Worm (Caenorhabditis elegans) whole organism, young adult: ENCODE data around the gene thoc-7.
"Not testable (repeated sequence)": the region's sequence is repeated elsewhere in the genome, so short reads cannot be mapped to it uniquely, and the experiment has no call there.

ENCODE experiments used
- D2030.7 ChIP-seq: fragments of 200-800 bp; sonication (Bioruptor generic); IDR thresholded peaks from 2 replicates; pipeline ENCODE4 v1.3.6; 2022; ENCODE audit warnings: missing genetic modification reagents, missing genetic modification characterization, missing compliant biosample characterization
- F22D6.2 ChIP-seq: sonication (generic microtip); optimal IDR thresholded peaks from 2 replicates; lab custom pipeline; 2016; ENCODE audit warnings: mild to moderate bottlenecking, missing genetic modification characterization, missing compliant biosample characterization
- F33H1.4 ChIP-seq: fragments of 200-800 bp; sonication (Bioruptor generic); IDR thresholded peaks from 2 replicates; pipeline ENCODE4 v1.3.6; 2022; ENCODE audit warnings: missing genetic modification reagents, missing genetic modification characterization, missing compliant biosample characterization
- K12H6.12 ChIP-seq: fragments of 200-800 bp; sonication (Bioruptor generic); optimal IDR thresholded peaks from 2 replicates; lab custom pipeline; 2018; ENCODE audit warnings: mild to moderate bottlenecking, missing genetic modification characterization, missing compliant biosample characterization
- T26A5.8 ChIP-seq: sonication (generic microtip); optimal IDR thresholded peaks from 2 replicates; lab custom pipeline; 2016; ENCODE audit warnings: missing genetic modification characterization, missing compliant biosample characterization
- Y79H2A.3 ChIP-seq: fragments of 200-800 bp; sonication (Bioruptor generic); conservative IDR thresholded peaks from 2 replicates; pipeline ENCODE4 v1.3.6; 2022; ENCODE audit warnings: missing genetic modification reagents, missing genetic modification characterization, missing compliant biosample characterization
- ZK185.1 ChIP-seq: sonication (generic microtip); optimal IDR thresholded peaks from 2 replicates; lab custom pipeline; 2016; ENCODE audit warnings: mild to moderate bottlenecking, missing genetic modification characterization, missing compliant biosample characterization; ENCODE audit not compliant: poor library complexity, severe bottlenecking
- akir-1 ChIP-seq: fragments of 200-800 bp; sonication (Bioruptor generic); optimal IDR thresholded peaks from 2 replicates; lab custom pipeline; 2018; ENCODE audit warnings: mild to moderate bottlenecking, missing genetic modification characterization, moderate library complexity, missing compliant biosample characterization
- ama-1 ChIP-seq, 3 experiments: fragments of 150-350 bp in 1 of 3; sonication (generic microtip) in 2 of 3; optimal IDR thresholded peaks; 2 replicates each; lab custom pipeline; 2014 to 2018; ENCODE audit warnings: missing biosample characterization in 2 of 3, missing genetic modification characterization in 2 of 3, missing genetic modification reagents in 2 of 3
- aptf-3 ChIP-seq: fragments of 200-800 bp; sonication (Bioruptor generic); IDR thresholded peaks from 2 replicates; pipeline ENCODE4 v1.3.6; 2022; ENCODE audit warnings: missing genetic modification characterization, missing compliant biosample characterization
- athp-1 ChIP-seq: sonication (generic microtip); optimal IDR thresholded peaks from 2 replicates; lab custom pipeline; 2017; ENCODE audit warnings: mild to moderate bottlenecking, missing genetic modification characterization, missing compliant biosample characterization
- attf-6 ChIP-seq: fragments of 200-800 bp; sonication (Bioruptor generic); IDR thresholded peaks from 2 replicates; pipeline ENCODE4 v1.3.6; 2022; ENCODE audit warnings: missing genetic modification reagents, missing genetic modification characterization, missing compliant biosample characterization
- ceh-100 ChIP-seq: fragments of 200-800 bp; sonication (Bioruptor generic); IDR thresholded peaks from 2 replicates; pipeline ENCODE4 v1.3.6; 2022; ENCODE audit warnings: missing genetic modification reagents, missing genetic modification characterization, missing compliant biosample characterization
- ceh-40 ChIP-seq: fragments of 200-800 bp; sonication (Bioruptor generic); IDR thresholded peaks from 2 replicates; pipeline ENCODE4 v1.3.6; 2022; ENCODE audit warnings: missing genetic modification characterization, missing compliant biosample characterization
- die-1 ChIP-seq: sonication (generic microtip); optimal IDR thresholded peaks from 2 replicates; lab custom pipeline; 2016; ENCODE audit warnings: missing genotype, mild to moderate bottlenecking, missing genetic modification characterization, missing compliant biosample characterization
- dox-1 ChIP-seq: fragments of 200-800 bp; sonication (Bioruptor generic); IDR thresholded peaks from 2 replicates; pipeline ENCODE4 v1.3.6; 2022; ENCODE audit warnings: missing genetic modification reagents, missing genetic modification characterization, missing compliant biosample characterization
- dpff-1 ChIP-seq: sonication (generic microtip); optimal IDR thresholded peaks from 2 replicates; lab custom pipeline; 2017; ENCODE audit warnings: mild to moderate bottlenecking, missing genetic modification characterization, missing compliant biosample characterization
- egrh-3 ChIP-seq: fragments of 200-800 bp; sonication (Bioruptor generic); IDR thresholded peaks from 2 replicates; pipeline ENCODE4 v1.3.6; 2022; ENCODE audit warnings: missing genetic modification reagents, missing genetic modification characterization, missing compliant biosample characterization
- ekl-4 ChIP-seq: fragments of 200-800 bp; sonication (Bioruptor generic); IDR thresholded peaks from 2 replicates; pipeline ENCODE4 v1.3.6; 2022; ENCODE audit warnings: missing genetic modification reagents, missing genetic modification characterization, missing compliant biosample characterization
- ets-4 ChIP-seq: fragments of 200-800 bp; sonication (Bioruptor generic); optimal IDR thresholded peaks from 2 replicates; lab custom pipeline; 2018; ENCODE audit warnings: mild to moderate bottlenecking, missing genetic modification characterization, missing compliant biosample characterization
- fkh-3 ChIP-seq: sonication (generic microtip); optimal IDR thresholded peaks from 2 replicates; lab custom pipeline; 2016; ENCODE audit warnings: mild to moderate bottlenecking, missing genetic modification characterization, missing compliant biosample characterization
- hmg-1.2 ChIP-seq: fragments of 200-800 bp; sonication (Bioruptor generic); IDR thresholded peaks from 2 replicates; pipeline ENCODE4 v1.3.6; 2022; ENCODE audit warnings: missing genetic modification reagents, missing genetic modification characterization, missing compliant biosample characterization
- hrde-1 ChIP-seq: sonication (generic microtip); optimal IDR thresholded peaks from 2 replicates; lab custom pipeline; 2016; ENCODE audit warnings: missing genetic modification characterization, mild to moderate bottlenecking, missing compliant biosample characterization, moderate library complexity, missing genotype, missing genetic modification reagents, borderline replicate concordance
- hsf-1 ChIP-seq: fragments of 200-800 bp; sonication (Bioruptor generic); IDR thresholded peaks from 2 replicates; pipeline ENCODE4 v1.3.6; 2022; ENCODE audit warnings: missing genetic modification reagents, missing genetic modification characterization, missing compliant biosample characterization
- let-526 ChIP-seq: fragments of 200-800 bp; sonication (Bioruptor generic); IDR thresholded peaks from 2 replicates; pipeline ENCODE4 v1.3.6; 2022; ENCODE audit warnings: missing genetic modification reagents, missing genetic modification characterization, missing compliant biosample characterization
- lsl-1 ChIP-seq: fragments of 200-800 bp; sonication (Bioruptor generic); optimal IDR thresholded peaks from 2 replicates; lab custom pipeline; 2018; ENCODE audit warnings: mild to moderate bottlenecking, missing genetic modification characterization, moderate library complexity, missing compliant biosample characterization
- madf-8 ChIP-seq: fragments of 200-800 bp; sonication (Bioruptor generic); conservative IDR thresholded peaks from 2 replicates; pipeline ENCODE4 v1.3.6; 2022; ENCODE audit warnings: missing genetic modification reagents, missing genetic modification characterization, missing compliant biosample characterization
- mxl-1 ChIP-seq: sonication (generic microtip); optimal IDR thresholded peaks from 2 replicates; lab custom pipeline; 2016; ENCODE audit warnings: missing genetic modification characterization, missing compliant biosample characterization
- nfyb-1 ChIP-seq: fragments of 200-800 bp; sonication (Bioruptor generic); IDR thresholded peaks from 2 replicates; pipeline ENCODE4 v1.3.6; 2022; ENCODE audit warnings: missing genetic modification reagents, missing genetic modification characterization, missing compliant biosample characterization
- pha-4 ChIP-seq: fragments of 150-350 bp; sonication (generic microtip); optimal IDR thresholded peaks from 2 replicates; lab custom pipeline; 2014; ENCODE audit warnings: missing biosample characterization, missing genetic modification reagents, missing genetic modification characterization
- rcor-1 ChIP-seq: fragments of 200-800 bp; sonication (Bioruptor generic); IDR thresholded peaks from 2 replicates; pipeline ENCODE4 v1.3.6; 2022; ENCODE audit warnings: missing genetic modification reagents, missing genetic modification characterization, missing compliant biosample characterization
- repo-1 ChIP-seq: sonication (generic microtip); optimal IDR thresholded peaks from 2 replicates; lab custom pipeline; 2017; ENCODE audit warnings: mild to moderate bottlenecking, missing genetic modification characterization, missing compliant biosample characterization
- rpc-1 ChIP-seq, 2 experiments: fragments of 150-350 bp in 1 of 2; sonication (generic microtip) in 1 of 2; optimal IDR thresholded peaks; 2 replicates each; lab custom pipeline; 2014 to 2018; ENCODE audit warnings: missing biosample characterization in 1 of 2, missing genetic modification characterization in 1 of 2, missing genetic modification reagents in 1 of 2, missing genotype in 1 of 2
- snpc-1.1 ChIP-seq: sonication (generic microtip); optimal IDR thresholded peaks from 2 replicates; lab custom pipeline; 2017; ENCODE audit warnings: missing genetic modification characterization, mild to moderate bottlenecking, missing compliant biosample characterization, antibody characterized with exemption, moderate library complexity, missing genotype, missing genetic modification reagents; ENCODE audit not compliant: insufficient read depth
- snpc-1.3 ChIP-seq: sonication (generic microtip); optimal IDR thresholded peaks from 2 replicates; lab custom pipeline; 2017; ENCODE audit warnings: missing genetic modification characterization, mild to moderate bottlenecking, missing compliant biosample characterization, antibody characterized with exemption, moderate library complexity, missing genotype, missing genetic modification reagents; ENCODE audit not compliant: insufficient read depth
- snpc-4 ChIP-seq, 5 experiments: fragments of 150-350 bp in 1 of 5; sonication (generic microtip) in 4 of 5; optimal IDR thresholded peaks; 2 replicates each; lab custom pipeline; 2014 to 2018; ENCODE audit warnings: missing genetic modification characterization in 5 of 5, missing biosample characterization in 3 of 5, antibody characterized with exemption in 2 of 5, mild to moderate bottlenecking in 2 of 5, missing compliant biosample characterization in 2 of 5, missing genotype in 2 of 5, moderate library complexity in 2 of 5, missing genetic modification reagents in 1 of 5
- tbp1 ChIP-seq: fragments of 200-800 bp; sonication (Bioruptor generic); optimal IDR thresholded peaks from 2 replicates; lab custom pipeline; 2018; ENCODE audit warnings: mild to moderate bottlenecking, missing genetic modification characterization, missing compliant biosample characterization
- tlf-1 ChIP-seq: fragments of 200-800 bp; sonication (Bioruptor generic); optimal IDR thresholded peaks from 2 replicates; lab custom pipeline; 2018; ENCODE audit warnings: mild to moderate bottlenecking, missing genetic modification characterization, missing compliant biosample characterization
- xnd-1 ChIP-seq: sonication (generic microtip); optimal IDR thresholded peaks from 2 replicates; lab custom pipeline; 2016; ENCODE audit warnings: missing genotype, missing genetic modification reagents, missing genetic modification characterization, missing compliant biosample characterization
- zim-3 ChIP-seq: sonication (generic microtip); optimal IDR thresholded peaks from 2 replicates; lab custom pipeline; 2017; ENCODE audit warnings: mild to moderate bottlenecking, missing genetic modification characterization, moderate library complexity, missing compliant biosample characterization
- ztf-26 ChIP-seq: sonication (generic microtip); optimal IDR thresholded peaks from 2 replicates; lab custom pipeline; 2017; ENCODE audit warnings: missing genetic modification characterization, missing compliant biosample characterization
- ztf-3 ChIP-seq: fragments of 200-800 bp; sonication (Bioruptor generic); optimal IDR thresholded peaks from 2 replicates; lab custom pipeline; 2018; ENCODE audit warnings: mild to moderate bottlenecking, missing genetic modification characterization, missing compliant biosample characterization

thoc-7 gene

ce11 chrIV:13862003-13862402 lies 20.5 kb upstream of the thoc-7 start:
- 0 out of 2 replicates have a peak, but pooled peaks have one; percentile 29 for TF ChIP-seq rcor-1
- TF ChIP-seq egrh-3 (GFP tag; lab: Robert Waterston, UW) = 0 out of 2 replicates have a peak, but pooled peaks have one; percentile 28
- TF ChIP-seq ekl-4 = peak; percentile 57; the same call in 1 of the 2 replicates
- peak; percentile 93; the same call in 1 of the 2 replicates for TF ChIP-seq dox-1
- TF ChIP-seq hsf-1 (GFP tag; lab: Robert Waterston, UW) = peak; percentile 99
- peak; percentile 32; the same call in 1 of the 2 replicates for TF ChIP-seq nfyb-1 (GFP tag; lab: Robert Waterston, UW)
- TF ChIP-seq snpc-4 (GFP tag; optimal IDR thresholded peaks at IDR 0.05; lab: Kevin White, UChicago) = not testable (repeated sequence)
- peak in 1 of 4 experiments; percentile 47 for TF ChIP-seq snpc-4 (tag; optimal IDR thresholded peaks at IDR 0.05; lab: Kevin White, UChicago)
- TF ChIP-seq ceh-100 = peak; percentile 45; the same call in 1 of the 2 replicates
- TF ChIP-seq attf-6 (GFP tag; lab: Robert Waterston, UW) = peak; percentile 44; the same call in 1 of the 2 replicates
- 0 out of 2 replicates have a peak, but pooled peaks have one; percentile 58 for TF ChIP-seq ceh-40 (GFP tag; lab: Robert Waterston, UW)
- TF ChIP-seq Y79H2A.3 (GFP tag; lab: Robert Waterston, UW) = 0 out of 2 replicates have a peak, but pooled peaks have one; percentile 12

ce11 chrIV:13865172-13865571 lies 17.4 kb upstream of the thoc-7 start, which contains the start of gene vamp-8:
vamp-8 (minus strand) TSS chrIV:13865196.
- TF ChIP-seq dox-1 (no peak), pha-4 (peak; percentile 19)

ce11 chrIV:13866754-13867153 lies 15.8 kb upstream of the thoc-7 start, which contains the start of gene B0513.90:
B0513.90 (plus strand) TSS chrIV:13867054.
- TF ChIP-seq ZK185.1 (tag; lab: Kevin White, UChicago) = no peak
- no peak for TF ChIP-seq tlf-1
- no peak for TF ChIP-seq F33H1.4 (GFP tag; lab: Robert Waterston, UW)
- TF ChIP-seq athp-1 = no peak
- TF ChIP-seq snpc-1.3 (tag; lab: Kevin White, UChicago) = no peak
- no peak for TF ChIP-seq T26A5.8 (tag; lab: Kevin White, UChicago)
- TF ChIP-seq K12H6.12 (tag; lab: Kevin White, UChicago) = no peak
- no peak for TF ChIP-seq fkh-3
- no peak for TF ChIP-seq repo-1 (tag; lab: Kevin White, UChicago)
- no peak for TF ChIP-seq D2030.7
- no peak for TF ChIP-seq hmg-1.2 (GFP tag; lab: Robert Waterston, UW)
- no peak for TF ChIP-seq hrde-1 (tag; lab: Kevin White, UChicago)
- TF ChIP-seq ztf-3 (GFP tag; lab: Kevin White, UChicago) = no peak
- no peak for TF ChIP-seq akir-1 (GFP tag; lab: Kevin White, UChicago)

ce11 chrIV:13870085-13870484 lies 12.4 kb upstream of the thoc-7 start:
- no peak for TF ChIP-seq aptf-3
- peak; percentile 7 for TF ChIP-seq zim-3 (tag; lab: Kevin White, UChicago)
- no peak for TF ChIP-seq dpff-1
- TF ChIP-seq let-526 (GFP tag; lab: Robert Waterston, UW) = no peak
- TF ChIP-seq D2030.7 = peak; percentile 53; the same call in 1 of the 2 replicates
- no peak for TF ChIP-seq fkh-3
- TF ChIP-seq mxl-1 (tag; lab: Kevin White, UChicago) = peak; percentile 1
- TF ChIP-seq ztf-3 (GFP tag; lab: Kevin White, UChicago) = no peak
- TF ChIP-seq lsl-1 (GFP tag; lab: Kevin White, UChicago) = peak; percentile 25
- TF ChIP-seq tbp1 (GFP tag; lab: Kevin White, UChicago) = peak; percentile 85
- peak; percentile 47 for TF ChIP-seq rpc-1 (optimal IDR thresholded peaks at IDR 0.05; lab: Kevin White, UChicago)
- peak; percentile 75 for TF ChIP-seq rpc-1 (tag; optimal IDR thresholded peaks at IDR 0.05; lab: Kevin White, UChicago)
- TF ChIP-seq ztf-26 = no peak
- no peak for TF ChIP-seq ets-4 (GFP tag; lab: Kevin White, UChicago)
- TF ChIP-seq ama-1 (optimal IDR thresholded peaks at IDR 0.05; lab: Kevin White, UChicago) = no peak
- peak in 1 of 2 experiments; percentile 8 for TF ChIP-seq ama-1 (GFP tag; optimal IDR thresholded peaks at IDR 0.05; lab: Kevin White, UChicago)
- TF ChIP-seq F22D6.2 = no peak
- TF ChIP-seq snpc-1.1 (tag; lab: Kevin White, UChicago) = peak; percentile 29
- peak; percentile 60 for TF ChIP-seq die-1 (tag; lab: Kevin White, UChicago)
- 0 out of 2 replicates have a peak, but pooled peaks have one; percentile 11 for TF ChIP-seq madf-8 (GFP tag; lab: Robert Waterston, UW)
- TF ChIP-seq xnd-1 (tag; lab: Kevin White, UChicago) = no peak
